Worm (Caenorhabditis elegans): ENCODE measurements around the gene str-30.

- no peak for TF ChIP-seq cog-1 (tag; optimal IDR thresholded peaks at IDR 0.05)
- no peak for TF ChIP-seq ref-1 (GFP tag; conservative IDR thresholded peaks at IDR 0.05)
- no peak for TF ChIP-seq flt-1 (GFP tag; IDR thresholded peaks at IDR 0.05)
- TF ChIP-seq ztf-29 (GFP tag; IDR thresholded peaks at IDR 0.05), result no peak
- no peak for TF ChIP-seq ztf-23 (GFP tag; IDR thresholded peaks at IDR 0.05)
- TF ChIP-seq tab-1 (GFP tag; IDR thresholded peaks at IDR 0.05), result no peak
- TF ChIP-seq med-1 (GFP tag; optimal IDR thresholded peaks at IDR 0.05; ENCODE audit: insufficient read depth), result no peak
- TF ChIP-seq T22C8.4 (GFP tag; IDR thresholded peaks at IDR 0.05), result no peak
Observed at ce11 chrV:3682553-3682952, 42.3 kb upstream of the str-30 start, which contains the start of gene W08A12.3.
